Worm (Caenorhabditis elegans) whole organism, early embryonic: ENCODE results near the gene C25E10.5.

Experiments
- B0310.2 ChIP-seq: sonication (generic microtip); optimal IDR thresholded peaks from 2 replicates; lab custom pipeline; 2016; ENCODE audit warnings: mild to moderate bottlenecking, missing genetic modification characterization, missing compliant biosample characterization
- F13C5.2 ChIP-seq: sonication (generic microtip); optimal IDR thresholded peaks from 2 replicates; lab custom pipeline; 2017; ENCODE audit warnings: mild to moderate bottlenecking, missing genetic modification characterization, inconsistent platforms, missing compliant biosample characterization
- aly-1 ChIP-seq: sonication (generic microtip); optimal IDR thresholded peaks from 2 replicates; lab custom pipeline; 2016; ENCODE audit warnings: missing genetic modification characterization, missing compliant biosample characterization
- ama-1 ChIP-seq: fragments of 150-350 bp; optimal IDR thresholded peaks from 2 replicates; lab custom pipeline; 2014
- ceh-13 ChIP-seq: fragments of 200-800 bp; sonication (Bioruptor generic); optimal IDR thresholded peaks from 2 replicates; lab custom pipeline; 2018; ENCODE audit warnings: mild to moderate bottlenecking, missing genetic modification characterization, missing compliant biosample characterization
- ceh-36 ChIP-seq: sonication (generic microtip); optimal IDR thresholded peaks from 2 replicates; lab custom pipeline; 2016; ENCODE audit warnings: missing genetic modification characterization, inconsistent platforms, missing compliant biosample characterization
- ets-7 ChIP-seq: sonication (generic microtip); optimal IDR thresholded peaks from 2 replicates; lab custom pipeline; 2016; ENCODE audit warnings: missing genotype, missing genetic modification characterization, missing compliant biosample characterization
- flt-1 ChIP-seq: fragments of 200-800 bp; sonication (Bioruptor generic); IDR thresholded peaks from 2 replicates; pipeline ENCODE4 v1.3.6; 2022; ENCODE audit warnings: missing genetic modification characterization, missing compliant biosample characterization
- hmbx-1 ChIP-seq: sonication (generic microtip); optimal IDR thresholded peaks from 2 replicates; lab custom pipeline; 2016; ENCODE audit warnings: mild to moderate bottlenecking, missing genetic modification characterization, missing compliant biosample characterization
- hmg-4 ChIP-seq: fragments of 200-800 bp; sonication (Bioruptor generic); optimal IDR thresholded peaks from 2 replicates; lab custom pipeline; 2018; ENCODE audit warnings: mild to moderate bottlenecking, missing genetic modification characterization, missing compliant biosample characterization
- hnd-1 ChIP-seq: sonication (generic microtip); optimal IDR thresholded peaks from 2 replicates; lab custom pipeline; 2016; ENCODE audit warnings: missing genetic modification characterization, missing compliant biosample characterization
- pes-1 ChIP-seq: fragments of 200-800 bp; sonication (Bioruptor generic); IDR thresholded peaks from 2 replicates; pipeline ENCODE4 v1.3.6; 2022; ENCODE audit warnings: missing genetic modification reagents, missing genetic modification characterization, missing compliant biosample characterization
- scrt-1 ChIP-seq: fragments of 200-800 bp; sonication (Bioruptor generic); IDR thresholded peaks from 2 replicates; pipeline ENCODE4 v1.3.6; 2022; ENCODE audit warnings: missing genetic modification characterization, missing compliant biosample characterization
- sea-1 ChIP-seq: fragments of 200-800 bp; sonication (Bioruptor generic); conservative IDR thresholded peaks from 2 replicates; pipeline ENCODE4 v1.3.6; 2022; ENCODE audit warnings: missing genetic modification characterization, missing compliant biosample characterization
- tbx-11 ChIP-seq: fragments of 200-800 bp; sonication (Bioruptor generic); IDR thresholded peaks from 2 replicates; pipeline ENCODE4 v1.3.6; 2022; ENCODE audit warnings: missing genetic modification characterization, missing compliant biosample characterization
- tbx-37 ChIP-seq: fragments of 200-800 bp; sonication (Bioruptor generic); conservative IDR thresholded peaks from 2 replicates; pipeline ENCODE4 v1.3.6; 2022; ENCODE audit warnings: missing genetic modification reagents, missing genetic modification characterization, missing compliant biosample characterization
- tra-4 ChIP-seq: sonication (generic microtip); optimal IDR thresholded peaks from 2 replicates; lab custom pipeline; 2017; ENCODE audit warnings: missing genetic modification characterization, missing compliant biosample characterization

The C25E10.5 gene

ce11 chrV:8994272-8994671 lies 36.1 kb upstream of the C25E10.5 start:
- TF ChIP-seq B0310.2 (tag; lab: Kevin White, UChicago), result no peak
- TF ChIP-seq scrt-1 (GFP tag; lab: Robert Waterston, UW), result no peak
- no peak for TF ChIP-seq hmbx-1 (tag; lab: Kevin White, UChicago)
- no peak for TF ChIP-seq aly-1 (tag; lab: Kevin White, UChicago)
- TF ChIP-seq tbx-37 (GFP tag; lab: Robert Waterston, UW), result no peak
- no peak for TF ChIP-seq ceh-36
- no peak for TF ChIP-seq ets-7 (tag; lab: Kevin White, UChicago)
- no peak for TF ChIP-seq tbx-11 (GFP tag; lab: Robert Waterston, UW)
- no peak for TF ChIP-seq ceh-13 (GFP tag; lab: Kevin White, UChicago)
- no peak for TF ChIP-seq hnd-1 (tag; lab: Kevin White, UChicago)
- TF ChIP-seq pes-1, result no peak
- TF ChIP-seq flt-1 (GFP tag; lab: Robert Waterston, UW), result no peak
- no peak for TF ChIP-seq sea-1 (GFP tag; lab: Robert Waterston, UW)

ce11 chrV:8994801-8995200 lies 35.5 kb upstream of the C25E10.5 start, which contains the start of gene F59E11.5:
Gene F59E11.5, plus strand, starts transcription at chrV:8995101.
- TF ChIP-seq pes-1 (no peak), tbx-11 (GFP tag; lab: Robert Waterston, UW) (no peak), sea-1 (GFP tag; lab: Robert Waterston, UW) (no peak), ets-7 (tag; lab: Kevin White, UChicago) (no peak), hmg-4 (GFP tag; lab: Kevin White, UChicago) (no peak), tra-4 (tag; lab: Kevin White, UChicago) (no peak), ceh-36 (no peak), ceh-13 (GFP tag; lab: Kevin White, UChicago) (no peak), aly-1 (tag; lab: Kevin White, UChicago) (no peak), hnd-1 (tag; lab: Kevin White, UChicago) (no peak), tbx-37 (GFP tag; lab: Robert Waterston, UW) (no peak), B0310.2 (tag; lab: Kevin White, UChicago) (no peak), F13C5.2 (tag; lab: Kevin White, UChicago) (no peak), scrt-1 (GFP tag; lab: Robert Waterston, UW) (no peak)

- TF ChIP-seq hnd-1 (tag; lab: Kevin White, UChicago) (no peak), B0310.2 (tag; lab: Kevin White, UChicago) (no peak), pes-1 (no peak), hmbx-1 (tag; lab: Kevin White, UChicago) (no peak), ama-1 (lab: Kevin White, UChicago) (no peak), flt-1 (GFP tag; lab: Robert Waterston, UW) (no peak), tbx-11 (GFP tag; lab: Robert Waterston, UW) (no peak), ets-7 (tag; lab: Kevin White, UChicago) (no peak), ceh-36 (no peak)
Measured at ce11 chrV:9001175-9001574, 29.2 kb upstream of the C25E10.5 start, which contains the start of gene F59E11.2. Gene F59E11.2, plus strand, starts transcription at chrV:9001475.

ce11 chrV:9003291-9003690 lies 27.1 kb upstream of the C25E10.5 start, which contains the start of gene srx-1:
Gene srx-1, plus strand, starts transcription at chrV:9003672.
- TF ChIP-seq tra-4 (tag; lab: Kevin White, UChicago), result no peak
- TF ChIP-seq ceh-13 (GFP tag; lab: Kevin White, UChicago), result no peak
- TF ChIP-seq tbx-37 (GFP tag; lab: Robert Waterston, UW), result no peak
- TF ChIP-seq hmbx-1 (tag; lab: Kevin White, UChicago), result no peak
- no peak for TF ChIP-seq tbx-11 (GFP tag; lab: Robert Waterston, UW)
- no peak for TF ChIP-seq hmg-4 (GFP tag; lab: Kevin White, UChicago)
- TF ChIP-seq sea-1 (GFP tag; lab: Robert Waterston, UW), result no peak
- no peak for TF ChIP-seq ama-1 (lab: Kevin White, UChicago)
- TF ChIP-seq aly-1 (tag; lab: Kevin White, UChicago), result no peak
- TF ChIP-seq scrt-1 (GFP tag; lab: Robert Waterston, UW), result no peak
- no peak for TF ChIP-seq ets-7 (tag; lab: Kevin White, UChicago)
- no peak for TF ChIP-seq ceh-36
- no peak for TF ChIP-seq F13C5.2 (tag; lab: Kevin White, UChicago)
- TF ChIP-seq hnd-1 (tag; lab: Kevin White, UChicago), result no peak
- TF ChIP-seq flt-1 (GFP tag; lab: Robert Waterston, UW), result no peak

- TF ChIP-seq B0310.2 (tag; lab: Kevin White, UChicago) (no peak), tra-4 (tag; lab: Kevin White, UChicago) (no peak), hmbx-1 (tag; lab: Kevin White, UChicago) (no peak), ceh-36 (no peak), sea-1 (GFP tag; lab: Robert Waterston, UW) (no peak), ceh-13 (GFP tag; lab: Kevin White, UChicago) (no peak), ama-1 (lab: Kevin White, UChicago) (no peak), aly-1 (tag; lab: Kevin White, UChicago) (no peak), hmg-4 (GFP tag; lab: Kevin White, UChicago) (no peak), scrt-1 (GFP tag; lab: Robert Waterston, UW) (no peak), ets-7 (tag; lab: Kevin White, UChicago) (no peak), pes-1 (no peak), tbx-37 (GFP tag; lab: Robert Waterston, UW) (no peak)
Measured at ce11 chrV:9005243-9005642, 25.1 kb upstream of the C25E10.5 start, which contains the start of gene srx-3. Gene srx-3, plus strand, starts transcription at chrV:9005543.

ce11 chrV:9009175-9009574 lies 21.2 kb upstream of the C25E10.5 start, which contains the start of gene srx-2:
Gene srx-2, plus strand, starts transcription at chrV:9009475.
- TF ChIP-seq flt-1 (GFP tag; lab: Robert Waterston, UW), result no peak
- no peak for TF ChIP-seq hnd-1 (tag; lab: Kevin White, UChicago)
- TF ChIP-seq tra-4 (tag; lab: Kevin White, UChicago), result no peak
- no peak for TF ChIP-seq pes-1
- no peak for TF ChIP-seq ceh-36
- no peak for TF ChIP-seq F13C5.2 (tag; lab: Kevin White, UChicago)
- no peak for TF ChIP-seq scrt-1 (GFP tag; lab: Robert Waterston, UW)
- TF ChIP-seq hmg-4 (GFP tag; lab: Kevin White, UChicago), result no peak
- TF ChIP-seq ceh-13 (GFP tag; lab: Kevin White, UChicago), result no peak
- no peak for TF ChIP-seq ama-1 (lab: Kevin White, UChicago)
- no peak for TF ChIP-seq aly-1 (tag; lab: Kevin White, UChicago)
- TF ChIP-seq tbx-37 (GFP tag; lab: Robert Waterston, UW), result no peak
- no peak for TF ChIP-seq B0310.2 (tag; lab: Kevin White, UChicago)
- TF ChIP-seq sea-1 (GFP tag; lab: Robert Waterston, UW), result no peak
- no peak for TF ChIP-seq tbx-11 (GFP tag; lab: Robert Waterston, UW)
- no peak for TF ChIP-seq ets-7 (tag; lab: Kevin White, UChicago)
- no peak for TF ChIP-seq hmbx-1 (tag; lab: Kevin White, UChicago)
